Worm (Caenorhabditis elegans) whole organism, L4 larva: ENCODE results near the gene D1054.5.
A peak's percentile ranks its signal among the peaks of the same experiment; 100 is the strongest.

ENCODE experiments used
- F26F4.8 ChIP-seq: fragments of 200-800 bp; sonication (Bioruptor generic); conservative IDR thresholded peaks from 2 replicates; pipeline ENCODE4 v1.3.6; 2022; ENCODE audit warnings: missing genetic modification characterization, missing compliant biosample characterization
- T20F7.1 ChIP-seq: fragments of 200-800 bp; sonication (Bioruptor generic); optimal IDR thresholded peaks from 2 replicates; lab custom pipeline; 2018; ENCODE audit warnings: mild to moderate bottlenecking, missing genetic modification characterization, missing compliant biosample characterization
- T26A8.4 ChIP-seq: fragments of 200-800 bp; sonication (Bioruptor generic); IDR thresholded peaks from 2 replicates; pipeline ENCODE4 v1.3.6; 2022; ENCODE audit warnings: missing genetic modification characterization, missing compliant biosample characterization
- Y48G9A.11 ChIP-seq: fragments of 200-800 bp; sonication (Bioruptor generic); IDR thresholded peaks from 2 replicates; pipeline ENCODE4 v1.3.6; 2022; ENCODE audit warnings: missing genetic modification reagents, missing genetic modification characterization, missing compliant biosample characterization
- Y5F2A.4 ChIP-seq: fragments of 200-800 bp; sonication (Bioruptor generic); optimal IDR thresholded peaks from 2 replicates; lab custom pipeline; 2018; ENCODE audit warnings: mild to moderate bottlenecking, missing genetic modification characterization, missing compliant biosample characterization
- Y75B8A.6 ChIP-seq: fragments of 200-800 bp; sonication (Bioruptor generic); IDR thresholded peaks from 2 replicates; pipeline ENCODE4 v1.3.6; 2022; ENCODE audit warnings: missing genetic modification reagents, missing genetic modification characterization, missing compliant biosample characterization
- aha-1 ChIP-seq: fragments of 150-350 bp; peaks from one replicate; lab custom pipeline; 2014; ENCODE audit warnings: missing biosample characterization, missing genetic modification characterization
- aly-2 ChIP-seq: sonication (generic microtip); optimal IDR thresholded peaks from 2 replicates; lab custom pipeline; 2018; ENCODE audit warnings: missing biosample characterization, missing genetic modification characterization
- attf-4 ChIP-seq: sonication (generic microtip); optimal IDR thresholded peaks from 3 replicates; lab custom pipeline; 2017; ENCODE audit warnings: missing biosample characterization, missing genetic modification characterization
- ceh-62 ChIP-seq: sonication (generic microtip); optimal IDR thresholded peaks from 2 replicates; lab custom pipeline; 2017; ENCODE audit warnings: missing biosample characterization, missing genetic modification characterization
- ceh-82 ChIP-seq: sonication (generic microtip); optimal IDR thresholded peaks from 2 replicates; lab custom pipeline; 2017; ENCODE audit warnings: missing biosample characterization, missing genetic modification characterization
- daf-19 ChIP-seq: fragments of 200-800 bp; sonication (Bioruptor generic); conservative IDR thresholded peaks from 2 replicates; pipeline ENCODE4 v1.3.6; 2022; ENCODE audit warnings: missing genetic modification characterization, missing compliant biosample characterization
- dve-1 ChIP-seq: sonication (generic microtip); optimal IDR thresholded peaks from 2 replicates; lab custom pipeline; 2017; ENCODE audit warnings: antibody characterized with exemption, mild to moderate bottlenecking, missing genetic modification characterization, missing compliant biosample characterization; ENCODE audit not compliant: insufficient read depth
- egl-27 ChIP-seq: sonication (generic microtip); optimal IDR thresholded peaks from 3 replicates; lab custom pipeline; 2017; ENCODE audit warnings: missing biosample characterization, missing genetic modification reagents, missing genetic modification characterization
- egl-43 ChIP-seq: fragments of 200-800 bp; sonication (Bioruptor generic); IDR thresholded peaks from 2 replicates; pipeline ENCODE4 v1.3.6; 2022; ENCODE audit warnings: missing genetic modification reagents, missing genetic modification characterization, missing compliant biosample characterization
- gei-8 ChIP-seq: fragments of 200-800 bp; sonication (Bioruptor generic); optimal IDR thresholded peaks from 2 replicates; lab custom pipeline; 2018; ENCODE audit warnings: mild to moderate bottlenecking, missing genetic modification characterization, missing compliant biosample characterization
- hif-1 ChIP-seq, 2 experiments: sonication (generic microtip); optimal IDR thresholded peaks; 2 replicates each; lab custom pipeline; 2016 to 2017; ENCODE audit warnings: missing compliant biosample characterization in 2 of 2, missing genetic modification characterization in 2 of 2, missing genetic modification reagents in 2 of 2, missing genotype in 2 of 2, mild to moderate bottlenecking in 1 of 2
- hlh-11 ChIP-seq: fragments of 200-800 bp; sonication (Bioruptor generic); optimal IDR thresholded peaks from 2 replicates; lab custom pipeline; 2018; ENCODE audit warnings: mild to moderate bottlenecking, missing genetic modification characterization, missing compliant biosample characterization
- lin-13 ChIP-seq: fragments of 150-350 bp; optimal IDR thresholded peaks from 2 replicates; lab custom pipeline; 2014; ENCODE audit warnings: missing biosample characterization, missing genetic modification reagents, missing genetic modification characterization
- lin-15B ChIP-seq: fragments of 150-350 bp; sonication (generic microtip); optimal IDR thresholded peaks from 3 replicates; lab custom pipeline; 2014; ENCODE audit warnings: missing biosample characterization, missing genetic modification characterization
- lir-3 ChIP-seq: sonication (generic microtip); optimal IDR thresholded peaks from 2 replicates; lab custom pipeline; 2016; ENCODE audit warnings: mild to moderate bottlenecking, missing genetic modification characterization, missing compliant biosample characterization
- mdt-29 ChIP-seq: fragments of 200-800 bp; sonication (Bioruptor generic); IDR thresholded peaks from 2 replicates; pipeline ENCODE4 v1.3.6; 2022; ENCODE audit warnings: missing genetic modification reagents, missing genetic modification characterization, missing compliant biosample characterization
- nhr-28 ChIP-seq: fragments of 150-350 bp; optimal IDR thresholded peaks from 2 replicates; lab custom pipeline; 2014; ENCODE audit warnings: missing biosample characterization, missing genetic modification characterization
- nhr-6 ChIP-seq: fragments of 150-350 bp; optimal IDR thresholded peaks from 2 replicates; lab custom pipeline; 2014; ENCODE audit warnings: missing biosample characterization, missing genetic modification characterization
- php-3 ChIP-seq: fragments of 200-800 bp; sonication (Bioruptor generic); IDR thresholded peaks from 2 replicates; pipeline ENCODE4 v1.3.6; 2022; ENCODE audit warnings: missing genetic modification reagents, missing genetic modification characterization, missing compliant biosample characterization
- pqm-1 ChIP-seq: sonication (generic microtip); optimal IDR thresholded peaks from 2 replicates; lab custom pipeline; 2017; ENCODE audit warnings: missing biosample characterization, missing genetic modification characterization
- sdz-12 ChIP-seq: fragments of 200-800 bp; sonication (Bioruptor generic); optimal IDR thresholded peaks from 2 replicates; lab custom pipeline; 2018; ENCODE audit warnings: mild to moderate bottlenecking, missing genetic modification characterization, missing compliant biosample characterization
- set-16 ChIP-seq: fragments of 200-800 bp; sonication (Bioruptor generic); IDR thresholded peaks from 2 replicates; pipeline ENCODE4 v1.3.6; 2022; ENCODE audit warnings: missing genetic modification reagents, missing genetic modification characterization, missing compliant biosample characterization
- snpc-4 ChIP-seq: fragments of 150-350 bp; optimal IDR thresholded peaks from 2 replicates; lab custom pipeline; 2014; ENCODE audit warnings: missing biosample characterization, missing genetic modification characterization
- unc-62 ChIP-seq, 3 experiments: fragments of 150-350 bp in 1 of 3; sonication (generic microtip); optimal IDR thresholded peaks in 2 of 3; peaks in 1 of 3; 1 replicate in 1 of 3; 2 replicates in 2 of 3; lab custom pipeline; 2014 to 2017; ENCODE audit warnings: missing biosample characterization in 3 of 3, missing genetic modification characterization in 3 of 3, missing genetic modification reagents in 3 of 3, missing genotype in 1 of 3
- zfp-3 ChIP-seq: fragments of 200-800 bp; sonication (Bioruptor generic); conservative IDR thresholded peaks from 2 replicates; pipeline ENCODE4 v1.3.6; 2022; ENCODE audit warnings: missing genetic modification reagents, missing genetic modification characterization, missing compliant biosample characterization
- zip-2 ChIP-seq: fragments of 150-350 bp; optimal IDR thresholded peaks from 2 replicates; lab custom pipeline; 2014; ENCODE audit warnings: missing biosample characterization, missing genetic modification characterization
- ztf-11 ChIP-seq: fragments of 150-350 bp; optimal IDR thresholded peaks from 2 replicates; lab custom pipeline; 2014; ENCODE audit warnings: missing biosample characterization, missing genetic modification characterization

D1054.5 gene

DNA sequence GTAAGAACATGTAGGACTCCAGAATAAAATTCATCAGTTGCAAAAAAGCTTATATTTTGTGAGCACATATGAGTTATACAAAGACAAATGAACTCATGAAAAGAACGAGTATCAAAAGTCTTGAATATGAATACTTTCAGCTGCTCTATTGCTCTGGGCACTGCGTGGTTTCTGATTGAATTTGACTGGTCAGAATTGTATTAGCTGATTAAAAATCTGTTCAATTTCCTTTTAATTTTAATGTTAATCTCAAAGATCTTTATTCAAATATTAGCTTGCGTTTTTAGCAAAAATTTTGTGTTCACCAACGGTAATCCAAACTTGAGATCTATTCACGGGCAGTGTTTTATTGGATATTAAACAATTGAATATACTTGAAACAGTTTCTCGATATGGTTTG is 21.7 kb upstream of the D1054.5 start, which contains the start of gene srh-184:
Gene srh-184 (minus strand): TSS at position 101 of the 400 bp plus-strand sequence.
- TF ChIP-seq T20F7.1 (GFP tag; lab: Kevin White, UChicago) (no peak), lin-15B (tag; lab: Kevin White, UChicago) (no peak), zip-2 (tag; lab: Kevin White, UChicago) (no peak), pqm-1 (tag; lab: Kevin White, UChicago) (no peak)

DNA sequence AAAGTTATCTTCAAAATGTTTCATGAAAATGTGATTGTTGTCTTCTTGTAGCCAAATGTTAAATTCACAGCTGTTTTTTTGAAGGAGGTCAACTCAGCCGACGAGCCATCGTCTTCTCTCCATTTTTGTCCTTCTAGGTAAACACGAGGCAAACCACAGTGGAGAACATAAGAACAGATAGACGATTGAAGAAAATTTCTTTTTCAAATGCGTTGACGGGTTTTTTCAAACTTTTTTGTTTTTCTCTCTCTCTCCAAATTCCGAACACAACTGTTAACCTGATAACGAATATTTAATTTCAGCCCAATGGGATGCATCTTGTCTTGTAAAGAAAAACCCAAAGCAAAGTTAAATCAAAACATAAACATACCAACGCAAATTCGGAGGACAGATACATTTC is 19.1 kb upstream of the D1054.5 start, which contains the start of gene D1054.19:
Gene D1054.19 (plus strand): TSS at position 301 of the 400 bp plus-strand sequence.
- no peak for TF ChIP-seq dve-1 (tag; lab: Kevin White, UChicago)
- TF ChIP-seq daf-19 (GFP tag; lab: Robert Waterston, UW): no peak
- TF ChIP-seq gei-8: no peak
- no peak for TF ChIP-seq Y48G9A.11 (GFP tag; lab: Robert Waterston, UW)
- TF ChIP-seq ceh-82 (tag; lab: Kevin White, UChicago): no peak
- TF ChIP-seq Y75B8A.6 (GFP tag; lab: Robert Waterston, UW): no peak
- TF ChIP-seq aha-1 (tag; lab: Kevin White, UChicago): no peak
- no peak for TF ChIP-seq sdz-12 (GFP tag; lab: Kevin White, UChicago)
- no peak for TF ChIP-seq ztf-11 (tag; lab: Kevin White, UChicago)
- TF ChIP-seq nhr-6 (tag; lab: Kevin White, UChicago): no peak
- TF ChIP-seq attf-4: no peak
- no peak for TF ChIP-seq aly-2
- TF ChIP-seq php-3: no peak
- TF ChIP-seq, all 104 proteins: peak for 0

DNA sequence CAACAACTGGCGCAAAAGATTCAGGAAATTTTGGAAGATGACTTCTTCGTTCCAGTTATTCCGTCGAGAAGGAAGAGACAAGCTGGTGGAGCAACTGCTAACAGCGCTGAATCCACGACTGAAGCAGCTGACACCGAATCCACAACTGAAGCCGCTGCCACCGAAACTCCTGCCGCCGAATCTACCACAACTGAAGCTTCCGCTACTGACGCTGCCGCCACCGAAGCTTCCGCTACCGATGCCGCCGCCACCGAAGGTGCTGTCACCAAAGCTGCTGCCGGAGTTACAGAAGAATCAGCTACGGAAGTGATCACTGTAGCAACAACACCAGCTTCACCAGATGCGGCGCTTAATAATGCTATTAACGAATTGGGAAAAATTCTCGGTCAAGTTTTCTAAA is 18.1 kb upstream of the D1054.5 start:
- TF ChIP-seq set-16 (GFP tag; lab: Robert Waterston, UW): peak; percentile 88; the same call in 1 of the 2 replicates
- no peak for TF ChIP-seq ceh-62 (tag; lab: Kevin White, UChicago)

DNA sequence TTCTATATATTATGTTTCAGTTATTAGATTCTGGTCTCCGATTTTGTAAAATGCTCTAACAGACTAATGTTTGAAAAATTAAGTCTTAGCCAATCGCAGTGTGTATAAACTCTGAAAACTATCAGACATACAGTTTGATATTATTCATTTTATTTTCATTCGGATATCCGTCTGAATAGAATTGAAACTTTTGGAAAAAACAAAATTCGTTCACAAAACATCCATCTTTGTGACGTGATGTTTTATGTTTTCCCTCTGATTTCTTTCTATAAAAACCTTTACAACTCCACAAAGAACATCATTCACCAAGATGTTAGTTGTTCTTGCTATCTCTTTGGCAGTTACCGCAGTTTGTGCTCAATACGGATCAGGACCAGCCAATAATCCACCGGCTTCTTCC is 17.1 kb upstream of the D1054.5 start, which contains the start of gene ule-3:
Gene ule-3 (plus strand): TSS at position 301 of the 400 bp plus-strand sequence.
- no peak for TF ChIP-seq hif-1 (tag; optimal IDR thresholded peaks at IDR 0.05; lab: Kevin White, UChicago)
- no peak for TF ChIP-seq Y5F2A.4 (GFP tag; lab: Kevin White, UChicago)
- TF ChIP-seq snpc-4 (tag; lab: Kevin White, UChicago): no peak
- TF ChIP-seq unc-62 (GFP tag; optimal IDR thresholded peaks at IDR 0.05 in 1 of 2; lab: Kevin White, UChicago): peak in 1 of 2 experiments; percentile 32
- no peak for TF ChIP-seq unc-62 (tag; optimal IDR thresholded peaks at IDR 0.05; lab: Kevin White, UChicago)

DNA sequence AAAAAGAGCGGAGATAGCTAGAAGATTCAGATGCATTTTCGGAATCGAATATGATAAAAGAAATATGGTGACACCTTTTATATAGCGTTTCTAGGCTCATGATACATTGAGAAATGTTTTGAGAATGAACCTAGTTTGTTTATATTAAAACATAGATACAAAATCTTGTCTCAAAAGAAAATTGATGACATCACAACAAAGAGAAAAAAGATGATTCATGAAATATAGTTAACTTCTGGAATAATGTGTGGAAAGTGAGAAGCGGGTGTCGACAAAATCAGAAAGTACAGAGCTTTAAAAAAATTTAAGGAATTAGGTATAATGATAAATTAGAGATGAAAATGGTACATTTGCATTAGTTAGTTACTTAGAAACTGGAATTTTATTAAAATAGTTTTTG is 16.4 kb upstream of the D1054.5 start, which contains the start of gene D1054.10:
Gene D1054.10 (minus strand): TSS at position 101 of the 400 bp plus-strand sequence.
- no peak for TF ChIP-seq lin-13 (GFP tag; lab: Kevin White, UChicago)
- TF ChIP-seq hlh-11 (tag; lab: Kevin White, UChicago): no peak
- TF ChIP-seq egl-43: no peak
- no peak for TF ChIP-seq mdt-29 (GFP tag; lab: Robert Waterston, UW)
- no peak for TF ChIP-seq egl-27

DNA sequence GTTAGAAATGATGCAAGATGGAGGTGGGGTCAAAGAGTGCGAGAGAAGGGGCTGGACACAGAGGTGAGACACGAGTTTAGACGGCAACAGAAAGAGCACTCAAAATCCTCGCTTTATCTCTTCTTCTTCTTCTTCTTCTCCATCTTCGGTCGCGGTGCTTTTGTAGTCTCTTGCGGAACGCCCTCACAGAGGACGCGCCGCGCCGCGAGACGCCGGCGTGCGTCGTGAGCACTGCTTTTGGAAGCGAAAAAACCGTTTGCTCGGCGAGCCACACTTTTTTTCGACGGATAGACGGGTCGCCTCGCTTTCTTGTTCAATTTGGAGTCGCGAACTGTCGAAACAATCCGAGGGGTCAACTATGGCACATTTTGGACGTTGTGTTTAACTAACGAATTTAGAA is 14.5 kb upstream of the D1054.5 start, which contains the start of gene D1054.9:
Gene D1054.9 (minus strand): TSS at position 137 of the 400 bp plus-strand sequence.
- TF ChIP-seq set-16 (GFP tag; lab: Robert Waterston, UW) (peak; percentile 69), lir-3 (tag; lab: Kevin White, UChicago) (no peak)

DNA sequence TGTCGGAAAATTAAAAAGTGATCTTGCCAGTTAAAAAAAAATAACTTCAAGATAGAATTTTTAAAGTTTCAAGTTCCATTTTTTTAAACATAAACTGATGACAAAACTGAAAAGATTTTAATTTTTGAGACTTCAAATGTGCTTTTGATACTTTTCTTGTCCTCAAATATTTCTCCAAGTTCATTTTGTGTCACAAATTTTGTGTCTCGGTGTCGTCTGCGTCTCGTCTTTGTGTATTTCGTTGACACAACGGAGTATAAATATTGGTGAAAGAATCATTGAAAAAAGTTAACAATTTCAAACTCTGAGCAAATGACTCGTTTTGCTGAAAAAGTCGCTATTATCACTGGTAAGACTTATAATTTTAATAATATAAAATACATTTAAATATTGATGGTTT is 7.6 kb upstream of the D1054.5 start, which contains the start of gene D1054.8:
Gene D1054.8 (plus strand): TSS at position 301 of the 400 bp plus-strand sequence.
- TF ChIP-seq dve-1 (tag; lab: Kevin White, UChicago) (no peak), T26A8.4 (GFP tag; lab: Robert Waterston, UW) (no peak), nhr-28 (tag; lab: Kevin White, UChicago) (peak; percentile 2), Y5F2A.4 (GFP tag; lab: Kevin White, UChicago) (no peak), zfp-3 (GFP tag; lab: Robert Waterston, UW) (no peak), F26F4.8 (GFP tag; lab: Robert Waterston, UW) (no peak)
